Worm (Caenorhabditis elegans) whole organism, L4/young adult: ENCODE measurements around the gene T03D3.5.

ENCODE experiments used
- W03F9.2 ChIP-seq: fragments of 150-350 bp; optimal IDR thresholded peaks from 2 replicates; lab custom pipeline; 2014; ENCODE audit warnings: missing biosample characterization, missing genetic modification characterization
- dao-5 ChIP-seq: sonication (generic microtip); optimal IDR thresholded peaks from 2 replicates; lab custom pipeline; 2016; ENCODE audit warnings: missing genotype, missing genetic modification characterization, moderate library complexity, missing compliant biosample characterization
- him-1 ChIP-seq: sonication (generic microtip); optimal IDR thresholded peaks from 2 replicates; lab custom pipeline; 2016; ENCODE audit warnings: missing genotype, missing genetic modification reagents, missing genetic modification characterization, missing compliant biosample characterization

Gene T03D3.5

DNA sequence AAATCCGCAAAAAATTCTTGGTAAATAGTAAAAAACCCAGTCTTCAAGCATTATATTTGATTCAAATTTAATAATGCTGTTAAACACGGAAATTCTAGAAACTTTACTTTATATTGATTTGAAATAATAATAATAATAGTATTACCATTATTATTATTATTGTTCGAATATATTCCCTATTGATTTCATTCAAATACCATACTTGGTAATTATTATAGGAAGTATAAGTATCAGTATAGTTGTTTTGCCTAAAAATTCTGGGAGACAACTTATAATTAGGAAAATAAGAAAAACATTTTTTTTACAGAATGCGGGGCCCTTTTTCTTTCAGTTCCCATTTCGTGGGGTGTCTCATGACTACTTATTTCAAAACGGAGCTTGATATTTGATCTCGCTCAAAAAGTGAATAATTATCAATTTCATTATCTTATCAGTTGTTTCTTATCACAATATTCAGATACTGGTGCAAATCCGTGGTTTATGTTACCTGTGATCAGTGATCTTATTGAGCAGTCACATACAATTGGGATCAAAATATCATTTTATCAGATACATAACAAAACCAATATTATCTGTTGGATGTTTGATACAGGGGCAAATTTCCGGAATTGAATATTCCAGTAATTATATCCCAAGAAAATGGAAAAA, 21.8 kb upstream of the T03D3.5 start, which contains the start of gene srj-49:
Gene srj-49, minus strand, starts transcription at position 51 of the 648 bp plus-strand sequence.
- TF ChIP-seq W03F9.2 (tag; lab: Kevin White, UChicago) (no peak), dao-5 (tag; lab: Kevin White, UChicago) (no peak), him-1 (tag; lab: Kevin White, UChicago) (no peak)

DNA sequence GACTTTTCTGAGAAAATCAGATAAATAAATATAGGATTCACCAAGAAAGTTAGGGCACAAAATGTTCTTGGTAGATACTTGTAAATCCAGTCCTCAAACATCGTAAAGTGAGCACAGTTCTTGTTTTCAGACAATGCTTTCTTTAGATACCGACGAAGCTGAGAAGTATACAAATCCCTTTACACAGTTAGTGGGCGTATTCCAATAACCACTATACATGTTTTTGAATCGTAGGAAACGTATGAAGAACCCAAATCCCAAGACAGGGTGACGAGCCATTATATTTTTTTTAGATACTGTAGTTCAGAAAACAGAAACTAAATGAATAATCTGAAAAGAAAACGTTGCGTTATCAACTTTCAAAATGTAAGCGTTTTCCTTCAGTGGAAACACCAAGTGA, 19.1 kb upstream of the T03D3.5 start, which contains the start of gene srj-44:
Gene srj-44, minus strand, starts transcription at position 101 of the 400 bp plus-strand sequence.
- TF ChIP-seq dao-5 (tag; lab: Kevin White, UChicago) (no peak), him-1 (tag; lab: Kevin White, UChicago) (no peak), W03F9.2 (tag; lab: Kevin White, UChicago) (no peak)

DNA sequence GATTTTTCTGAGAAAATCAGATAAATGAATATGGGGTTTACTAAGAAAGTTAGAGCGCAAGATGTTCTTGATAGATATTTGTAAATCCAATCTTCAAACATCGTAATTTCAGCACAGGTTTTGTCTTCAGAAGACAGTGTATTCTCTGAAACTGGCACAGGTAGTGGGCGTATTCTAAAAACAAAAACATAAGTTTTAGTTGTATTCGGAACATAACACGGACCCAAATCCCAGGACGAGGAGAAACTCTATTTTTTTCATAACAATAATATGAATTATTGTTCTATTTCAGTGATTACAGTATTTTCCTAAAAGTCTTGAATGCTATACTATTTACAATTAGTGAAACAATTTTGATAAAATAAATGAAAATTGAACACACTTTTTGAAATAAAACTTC, 9.9 kb upstream of the T03D3.5 start, which contains the start of gene srj-45:
Gene srj-45, minus strand, starts transcription at position 101 of the 400 bp plus-strand sequence.
- no peak for TF ChIP-seq W03F9.2 (tag; lab: Kevin White, UChicago)
- TF ChIP-seq him-1 (tag; lab: Kevin White, UChicago) = no peak
- TF ChIP-seq dao-5 (tag; lab: Kevin White, UChicago) = no peak

DNA sequence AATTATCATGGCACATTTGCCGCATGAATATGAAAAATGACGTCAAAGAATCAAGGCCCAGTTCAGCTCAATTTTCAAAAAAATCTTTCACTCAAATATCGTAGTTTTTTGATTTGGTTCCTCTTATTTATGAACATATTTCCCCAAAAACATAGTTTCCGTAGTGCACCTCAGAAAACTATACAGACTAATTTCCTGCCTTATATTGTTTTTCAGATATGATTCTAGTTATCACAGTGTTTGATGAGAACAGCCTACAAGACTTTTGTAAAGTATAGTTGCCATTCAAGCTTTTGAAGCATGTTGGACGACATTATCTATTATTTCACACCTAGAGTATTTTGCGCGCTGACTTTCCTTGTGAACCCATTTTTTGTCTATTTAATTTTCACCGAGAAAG, 6.0 kb upstream of the T03D3.5 start, which contains the start of gene srj-50:
Gene srj-50, plus strand, starts transcription at position 301 of the 400 bp plus-strand sequence.
- TF ChIP-seq dao-5 (tag; lab: Kevin White, UChicago) (no peak), him-1 (tag; lab: Kevin White, UChicago) (no peak)

DNA sequence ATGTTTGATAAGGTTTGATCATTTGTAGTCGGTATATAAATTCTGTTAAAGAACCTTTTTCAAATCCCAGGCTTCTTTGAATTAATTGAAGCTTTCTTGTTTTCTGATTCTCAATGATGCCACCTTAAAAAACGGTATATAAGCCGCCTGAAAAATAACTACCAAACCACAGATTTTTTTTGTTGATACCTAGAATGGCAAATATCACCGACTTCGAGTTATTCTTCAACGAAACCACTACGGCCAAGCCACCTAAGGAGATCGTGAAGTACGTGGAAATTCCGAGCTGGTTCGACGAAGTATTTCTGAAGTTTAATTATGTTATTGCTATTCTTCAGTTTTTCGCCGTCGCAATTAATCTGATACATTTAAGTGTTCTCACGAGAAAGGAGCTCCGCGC, 4.2 kb upstream of the T03D3.5 start, which contains the start of gene srw-2:
Gene srw-2, plus strand, starts transcription at position 62 of the 400 bp plus-strand sequence.
- TF ChIP-seq dao-5 (tag; lab: Kevin White, UChicago) (no peak), him-1 (tag; lab: Kevin White, UChicago) (no peak), W03F9.2 (tag; lab: Kevin White, UChicago) (no peak)

DNA sequence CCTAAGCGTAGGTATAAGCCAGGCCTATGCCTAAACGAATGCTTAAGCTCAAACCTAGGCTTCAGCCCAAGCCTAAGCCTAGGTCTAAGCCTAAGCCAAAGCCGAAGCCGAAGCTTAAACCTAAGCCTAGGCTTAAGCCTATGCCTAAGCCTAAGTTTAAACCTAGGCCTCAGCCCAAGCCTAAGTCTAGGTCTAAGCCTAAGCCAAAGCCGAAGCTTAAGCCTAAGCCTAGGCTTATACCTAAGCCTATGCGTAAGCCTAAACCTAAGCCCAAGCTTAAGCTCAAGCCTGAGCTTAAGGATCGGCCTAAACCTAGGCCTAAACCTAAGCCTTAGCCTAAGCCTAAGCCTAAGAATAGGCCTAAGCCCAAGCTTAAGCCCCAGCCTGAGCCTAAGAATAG, 657 bp downstream of the T03D3.5 start:
- no peak for TF ChIP-seq W03F9.2 (tag; lab: Kevin White, UChicago)
- TF ChIP-seq him-1 (tag; lab: Kevin White, UChicago) = no peak
- TF ChIP-seq dao-5 (tag; lab: Kevin White, UChicago) = no peak

DNA sequence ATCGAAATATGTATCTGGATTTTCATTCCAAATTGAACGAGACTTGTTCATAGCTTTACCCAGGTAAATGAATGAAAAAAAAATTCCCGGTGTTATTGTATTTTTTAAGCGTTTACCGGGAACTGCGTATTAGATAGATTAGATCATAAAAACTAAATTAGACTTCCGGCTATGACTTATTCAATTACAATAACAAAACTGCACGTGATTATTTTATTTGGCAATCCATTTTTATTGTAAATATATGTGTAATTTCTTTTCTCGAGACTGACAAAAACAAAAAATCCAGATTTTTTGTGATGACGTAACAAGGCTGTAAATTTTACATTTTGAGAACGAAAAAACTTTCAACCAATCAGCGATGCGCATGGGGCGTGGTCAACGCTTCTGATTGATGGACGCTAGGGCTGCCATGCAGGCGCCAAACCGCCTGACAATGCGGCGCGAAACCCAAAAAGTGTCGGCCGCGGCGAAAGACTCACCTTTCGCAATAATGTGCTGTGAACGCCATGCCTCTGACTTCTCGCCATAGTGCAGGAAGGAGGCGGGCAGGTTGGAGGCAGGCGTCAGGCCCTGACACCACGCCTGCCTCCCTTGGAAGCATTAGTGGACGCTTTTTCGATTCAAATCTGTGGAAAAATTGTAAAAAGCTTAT, 4.9 kb downstream of the T03D3.5 start, which contains the start of gene srh-36:
Gene srh-36, minus strand, starts transcription at position 51 of the 655 bp plus-strand sequence.
- no peak for TF ChIP-seq him-1 (tag; lab: Kevin White, UChicago)
- no peak for TF ChIP-seq W03F9.2 (tag; lab: Kevin White, UChicago)
- no peak for TF ChIP-seq dao-5 (tag; lab: Kevin White, UChicago)

DNA sequence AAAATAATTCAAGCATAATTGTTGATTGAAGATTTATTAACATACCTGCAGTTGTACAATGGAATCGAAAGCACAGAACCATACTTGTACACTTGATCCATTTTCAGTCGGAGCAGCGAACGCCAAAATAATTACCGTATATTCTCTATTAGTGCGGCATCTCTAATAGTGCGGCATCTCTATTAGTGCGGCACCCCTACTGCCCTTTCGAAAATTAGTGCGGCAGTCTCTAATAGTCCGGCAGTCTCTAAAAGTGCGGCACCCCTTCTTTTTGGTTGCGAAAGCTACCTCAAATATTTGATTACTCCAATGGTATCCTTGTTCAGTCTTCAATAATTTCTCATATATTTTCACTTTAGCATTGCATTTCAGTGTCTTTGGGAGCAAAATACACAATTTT, 8.5 kb downstream of the T03D3.5 start, which contains the start of gene srt-34:
Gene srt-34, minus strand, starts transcription at position 101 of the 400 bp plus-strand sequence.
- TF ChIP-seq W03F9.2 (tag; lab: Kevin White, UChicago) (no peak), him-1 (tag; lab: Kevin White, UChicago) (no peak), dao-5 (tag; lab: Kevin White, UChicago) (no peak)

DNA sequence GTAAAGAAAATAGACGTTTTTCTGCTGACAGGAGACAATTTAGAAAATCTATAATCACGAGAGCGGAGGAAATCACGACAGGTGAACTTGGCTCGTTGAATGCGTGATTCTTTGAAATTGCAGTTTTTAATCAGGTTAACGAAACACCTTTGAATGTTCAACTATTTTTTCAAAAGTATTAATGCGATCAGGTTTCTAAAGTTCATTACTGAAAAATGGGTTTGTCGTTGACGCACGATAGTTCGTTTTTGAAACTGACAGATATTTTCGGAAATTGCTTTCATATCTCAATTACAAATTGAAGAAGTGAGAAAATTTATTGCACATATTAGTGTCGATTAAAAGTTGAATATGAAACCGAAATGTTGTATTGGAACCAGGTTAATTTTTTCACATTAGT, 10.7 kb downstream of the T03D3.5 start, which contains the start of gene F54E2.5:
Gene F54E2.5, minus strand, starts transcription at position 101 of the 400 bp plus-strand sequence.
- TF ChIP-seq W03F9.2 (tag; lab: Kevin White, UChicago) (no peak), him-1 (tag; lab: Kevin White, UChicago) (no peak), dao-5 (tag; lab: Kevin White, UChicago) (no peak)

DNA sequence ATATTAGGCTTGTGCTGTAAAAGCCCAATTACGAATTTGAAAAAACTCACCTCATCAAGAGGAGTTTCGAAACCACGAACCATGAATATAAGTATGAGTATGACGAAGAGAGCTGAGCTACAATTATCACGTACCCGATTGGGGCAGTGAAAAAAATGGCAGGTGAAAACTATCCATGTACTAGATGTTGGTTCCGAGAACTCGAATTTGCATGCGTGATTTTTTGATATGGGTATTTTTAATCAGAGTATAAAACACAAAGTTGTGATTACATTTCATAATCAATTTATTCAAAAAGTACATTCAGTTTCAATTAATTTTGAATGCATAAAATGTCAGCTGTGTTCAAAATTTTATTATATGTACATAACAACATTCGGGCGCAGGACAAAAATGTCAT, 12.8 kb downstream of the T03D3.5 start, which contains the start of gene F54E2.9:
Gene F54E2.9, minus strand, starts transcription at position 132 of the 400 bp plus-strand sequence.
- TF ChIP-seq dao-5 (tag; lab: Kevin White, UChicago) (no peak), him-1 (tag; lab: Kevin White, UChicago) (no peak), W03F9.2 (tag; lab: Kevin White, UChicago) (no peak)

DNA sequence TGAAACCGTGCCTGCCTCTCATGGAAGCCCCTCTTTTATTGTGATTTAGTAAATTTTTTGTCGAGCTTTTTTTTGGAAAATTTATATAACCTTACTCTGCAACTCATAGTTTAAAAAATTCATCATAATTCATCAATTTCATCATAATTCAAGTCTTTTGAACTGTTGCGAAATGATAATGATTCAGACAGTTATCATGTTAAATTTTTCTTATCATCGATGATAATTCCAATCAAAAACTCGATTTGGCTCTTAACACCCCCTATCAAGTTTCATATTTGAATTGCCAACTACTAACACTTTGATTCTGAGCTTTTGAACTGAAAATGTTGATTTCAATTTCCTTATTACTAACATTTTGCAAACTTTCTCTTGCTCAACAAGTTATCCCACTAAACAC, 16.5 kb downstream of the T03D3.5 start, which contains the start of gene F54E2.1:
Gene F54E2.1, plus strand, starts transcription at position 235 of the 400 bp plus-strand sequence.
- TF ChIP-seq him-1 (tag; lab: Kevin White, UChicago) (no peak), dao-5 (tag; lab: Kevin White, UChicago) (no peak), W03F9.2 (tag; lab: Kevin White, UChicago) (no peak)

DNA sequence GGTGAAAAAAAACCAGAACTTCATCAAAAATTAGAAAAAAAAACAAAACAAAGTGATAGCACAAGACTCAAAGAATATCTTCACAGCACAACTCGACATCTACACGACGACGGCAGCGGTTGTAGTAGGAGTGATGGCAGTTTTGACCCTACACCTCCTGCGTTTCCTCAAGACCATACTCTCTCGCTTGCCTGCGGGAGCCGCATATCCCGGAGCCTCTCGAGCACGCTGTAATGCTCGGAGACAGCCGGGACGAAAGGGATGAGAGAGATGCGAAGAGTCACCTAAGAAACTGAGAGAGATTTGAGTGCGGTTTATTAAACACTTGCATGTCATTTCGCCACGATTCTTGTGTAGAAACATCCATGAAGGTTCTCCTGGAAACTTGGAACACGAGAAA, 17.2 kb downstream of the T03D3.5 start:
- TF ChIP-seq dao-5 (tag; lab: Kevin White, UChicago) (no peak), W03F9.2 (tag; lab: Kevin White, UChicago) (no peak), him-1 (tag; lab: Kevin White, UChicago) (no peak)

DNA sequence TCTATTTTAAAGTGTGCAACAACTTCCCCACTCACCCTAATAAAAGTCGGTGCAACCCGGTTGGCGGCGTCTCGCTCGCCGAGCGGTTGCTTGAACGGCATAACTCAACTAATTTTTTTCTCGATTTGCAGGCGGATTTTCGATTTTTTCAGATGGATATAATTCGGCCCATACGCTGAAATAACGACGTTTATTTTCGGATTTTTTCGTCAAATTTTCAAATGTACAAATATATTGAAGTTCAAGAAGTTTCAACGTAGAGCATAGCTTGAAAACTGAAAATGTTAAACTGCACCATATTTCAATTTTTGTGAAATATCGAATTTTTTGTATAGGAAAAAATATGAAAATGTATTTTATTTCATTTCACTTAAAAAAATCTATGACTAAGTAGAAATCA, 18.9 kb downstream of the T03D3.5 start, which contains the start of gene ketn-1:
Gene ketn-1, minus strand, starts transcription at position 101 of the 400 bp plus-strand sequence.
- TF ChIP-seq him-1 (tag; lab: Kevin White, UChicago) (no peak), dao-5 (tag; lab: Kevin White, UChicago) (no peak), W03F9.2 (tag; lab: Kevin White, UChicago) (no peak)
